Worm (Caenorhabditis elegans): ENCODE results near the gene srh-303.
"Not testable (repeated sequence)": the region's sequence is repeated elsewhere in the genome, so short reads cannot be mapped to it uniquely, and the experiment has no call there.

srh-303 gene

ce11 chrV:17865309-17865708, 33.9 kb downstream of the srh-303 start, which contains the start of gene Y59A8A.8:
Y59A8A.8 (plus strand) TSS chrV:17865609.
- TF ChIP-seq unc-42, C08G9.2, ceh-9 (tag; optimal IDR thresholded peaks at IDR 0.05): not testable (repeated sequence)

- no peak for TF ChIP-seq syd-9 (tag; optimal IDR thresholded peaks at IDR 0.05)
- TF ChIP-seq unc-86 (tag; optimal IDR thresholded peaks at IDR 0.05) = no peak
Observed at ce11 chrV:17870569-17870968, 39.1 kb downstream of the srh-303 start, which contains the start of gene csn-1. csn-1 (minus strand) TSS chrV:17870651.

DNA sequence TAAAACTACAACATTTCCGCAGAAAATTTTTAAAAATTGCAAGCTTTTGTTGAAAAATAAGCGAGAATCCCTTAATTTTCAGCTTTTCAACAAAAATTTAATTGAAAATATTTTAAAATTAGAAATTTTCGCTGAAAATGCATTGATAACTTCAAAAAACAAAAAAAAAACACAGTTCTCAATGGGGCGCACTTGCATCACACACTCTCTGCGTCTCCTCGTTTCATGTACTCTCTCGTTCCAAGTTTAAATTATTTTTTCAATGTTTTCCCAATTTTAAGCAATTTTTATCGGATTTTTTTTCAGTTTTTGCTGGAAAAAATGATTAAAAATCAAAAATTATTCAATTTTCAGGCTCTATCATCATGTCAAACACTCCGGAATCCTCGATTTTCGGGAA, 39.6 kb downstream of the srh-303 start, which contains the start of gene phf-14:
TSS of gene phf-14 (plus strand) at position 345 of the 400 bp plus-strand sequence.
- TF ChIP-seq nfya-1 (tag; optimal IDR thresholded peaks at IDR 0.05) (peak; percentile 3), fkh-6 (tag; optimal IDR thresholded peaks at IDR 0.05) (no peak)

Measured in whole organism, late embryonic.